Fruit fly (Drosophila melanogaster) whole organism, adult: Measurements from ENCODE around the gene CG18179.
A peak's percentile ranks its signal among the peaks of the same experiment; 100 is the strongest.

Source experiments
- CG11617 ChIP-seq: fragments of 200-800 bp; sonication (Bioruptor generic); optimal IDR thresholded peaks from 2 replicates; lab custom pipeline; 2017; ENCODE audit warnings: mild to moderate bottlenecking, missing biosample characterization, missing genetic modification reagents, missing genetic modification characterization
- CG12768 ChIP-seq: fragments of 200-800 bp; sonication (Bioruptor generic); optimal IDR thresholded peaks from 2 replicates; lab custom pipeline; 2017; ENCODE audit warnings: missing biosample characterization, missing genetic modification characterization, mild to moderate bottlenecking, moderate library complexity, missing genetic modification reagents
- CG14711 ChIP-seq: fragments of 200-800 bp; sonication (Bioruptor generic); optimal IDR thresholded peaks from 2 replicates; lab custom pipeline; 2018; ENCODE audit warnings: missing biosample characterization, mild to moderate bottlenecking, missing genetic modification characterization, moderate library complexity
- CG1620 ChIP-seq: fragments of 200-800 bp; sonication (Bioruptor generic); optimal IDR thresholded peaks from 2 replicates; lab custom pipeline; 2016; ENCODE audit warnings: missing biosample characterization, missing genetic modification characterization
- CG33017 ChIP-seq: fragments of 200-800 bp; sonication (Bioruptor generic); optimal IDR thresholded peaks from 2 replicates; lab custom pipeline; 2018; ENCODE audit warnings: missing biosample characterization, mild to moderate bottlenecking, missing genetic modification characterization, moderate library complexity
- CG5204 ChIP-seq: fragments of 200-800 bp; sonication (Bioruptor generic); optimal IDR thresholded peaks from 2 replicates; lab custom pipeline; 2016; ENCODE audit warnings: missing biosample characterization, missing genetic modification characterization
- CG7045 ChIP-seq: fragments of 200-800 bp; sonication (Bioruptor generic); optimal IDR thresholded peaks from 2 replicates; lab custom pipeline; 2017; ENCODE audit warnings: missing biosample characterization, mild to moderate bottlenecking, missing genetic modification characterization
- CG7101 ChIP-seq: fragments of 200-800 bp; sonication (Bioruptor generic); optimal IDR thresholded peaks from 2 replicates; lab custom pipeline; 2018; ENCODE audit warnings: missing biosample characterization, mild to moderate bottlenecking, missing genetic modification characterization, moderate library complexity
- Clk ChIP-seq: fragments of 200-800 bp; sonication (Bioruptor generic); optimal IDR thresholded peaks from 2 replicates; lab custom pipeline; 2017; ENCODE audit warnings: missing biosample characterization, missing genetic modification characterization
- Crg-1 ChIP-seq: fragments of 200-800 bp; sonication (Bioruptor generic); optimal IDR thresholded peaks from 2 replicates; lab custom pipeline; 2016; ENCODE audit warnings: missing biosample characterization, missing genetic modification characterization
- Hr96 ChIP-seq: fragments of 200-800 bp; sonication (Bioruptor generic); optimal IDR thresholded peaks from 2 replicates; lab custom pipeline; 2016; ENCODE audit warnings: missing biosample characterization, missing genetic modification characterization
- Mnt ChIP-seq: fragments of 200-800 bp; sonication (Bioruptor generic); optimal IDR thresholded peaks from 2 replicates; lab custom pipeline; 2016; ENCODE audit warnings: missing biosample characterization, mild to moderate bottlenecking, missing genetic modification characterization
- bab1 ChIP-seq: fragments of 200-800 bp; sonication (Bioruptor generic); optimal IDR thresholded peaks from 3 replicates; lab custom pipeline; 2019; ENCODE audit warnings: missing biosample characterization, mild to moderate bottlenecking, missing genetic modification characterization, moderate library complexity
- cic ChIP-seq: fragments of 200-800 bp; sonication (Bioruptor generic); optimal IDR thresholded peaks from 2 replicates; lab custom pipeline; 2017; ENCODE audit warnings: missing biosample characterization, mild to moderate bottlenecking, missing genetic modification characterization, moderate library complexity
- cnc ChIP-seq, 2 experiments: fragments of >200 bp; optimal IDR thresholded peaks; 2 replicates each; lab custom pipeline; 2017
- kay ChIP-seq: fragments of 200-800 bp; sonication (Bioruptor generic); peaks from one replicate; lab custom pipeline; 2016; ENCODE audit warnings: missing biosample characterization, missing genetic modification characterization, borderline replicate concordance
- ovo ChIP-seq: fragments of 200-800 bp; sonication (Bioruptor generic); optimal IDR thresholded peaks from 2 replicates; lab custom pipeline; 2016; ENCODE audit warnings: missing biosample characterization, missing genetic modification characterization
- pad ChIP-seq: fragments of 200-800 bp; sonication (Bioruptor generic); optimal IDR thresholded peaks from 3 replicates; lab custom pipeline; 2017; ENCODE audit warnings: missing biosample characterization, missing genetic modification characterization, mild to moderate bottlenecking, moderate library complexity, missing genetic modification reagents
- tj ChIP-seq: fragments of 200-800 bp; sonication (Bioruptor generic); optimal IDR thresholded peaks from 3 replicates; lab custom pipeline; 2017; ENCODE audit warnings: missing biosample characterization, mild to moderate bottlenecking, missing genetic modification characterization, moderate library complexity
- toe ChIP-seq: fragments of 200-800 bp; sonication (Bioruptor generic); optimal IDR thresholded peaks from 2 replicates; lab custom pipeline; 2016; ENCODE audit warnings: missing biosample characterization, missing genetic modification characterization

The CG18179 gene

DNA sequence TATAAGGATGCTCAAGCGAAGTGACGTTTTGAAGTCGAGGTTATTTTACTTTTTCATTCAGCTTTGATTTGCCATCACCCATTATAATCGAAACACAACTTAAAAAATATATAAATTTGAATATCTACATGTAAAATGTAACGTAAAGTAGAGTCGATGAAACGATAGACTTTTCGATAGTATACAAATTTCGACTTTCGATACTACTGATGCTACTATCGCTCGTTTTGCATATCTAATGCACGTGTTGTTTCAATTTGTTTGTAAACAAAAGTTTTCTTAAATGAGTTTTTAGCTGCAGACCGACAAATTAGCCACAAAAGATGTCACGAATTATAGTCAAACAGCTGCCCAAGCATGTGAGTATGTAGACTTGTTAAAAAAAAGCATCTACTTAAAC is 15.1 kb upstream of the CG18179 start, which contains the start of gene CG3335:
CG3335 (plus strand) TSS at position 224 of the 400 bp plus-strand sequence.
- TF ChIP-seq CG12768 (GFP tag; lab: Kevin White, UChicago) (no peak), Mnt (peak; percentile 95)

DNA sequence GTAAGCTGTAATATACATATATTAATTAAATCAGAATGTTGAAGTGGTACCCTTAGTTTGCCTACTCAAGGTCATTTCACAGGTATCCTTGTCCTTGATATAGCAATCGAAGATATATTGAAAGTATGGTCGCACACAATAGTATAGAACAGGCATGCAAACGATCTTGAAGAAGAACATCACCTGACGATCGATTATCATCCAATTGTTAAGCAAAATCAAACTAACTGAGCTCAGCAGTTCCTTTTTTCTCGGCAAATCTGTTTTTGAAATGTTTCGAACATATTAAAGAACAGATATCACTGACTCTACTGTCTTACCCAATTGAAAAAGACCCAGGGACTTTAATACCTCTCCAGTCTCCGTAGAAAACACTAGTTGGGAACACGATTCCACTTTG is 10.7 kb upstream of the CG18179 start, which contains the start of gene Cyp40:
Cyp40 (plus strand) TSS at position 301 of the 400 bp plus-strand sequence.
- TF ChIP-seq Crg-1 (GFP tag; lab: Kevin White, UChicago): no peak
- no peak for TF ChIP-seq kay (GFP tag; lab: Kevin White, UChicago)
- no peak for TF ChIP-seq tj (GFP tag; lab: Kevin White, UChicago)
- no peak for TF ChIP-seq pad (GFP tag; lab: Kevin White, UChicago)
- no peak for TF ChIP-seq ovo (GFP tag; lab: Kevin White, UChicago)
- TF ChIP-seq bab1 (GFP tag; lab: Kevin White, UChicago): no peak
- no peak for TF ChIP-seq Hr96 (GFP tag; lab: Kevin White, UChicago)
- no peak for TF ChIP-seq CG14711 (tag; lab: Kevin White, UChicago)
- TF ChIP-seq cnc (optimal IDR thresholded peaks at IDR 0.05; lab: Kevin White, UChicago): no peak
- no peak for TF ChIP-seq CG11617 (GFP tag; lab: Kevin White, UChicago)
- no peak for TF ChIP-seq CG7045 (GFP tag; lab: Kevin White, UChicago)
- no peak for TF ChIP-seq Clk (GFP tag; lab: Kevin White, UChicago)
- no peak for TF ChIP-seq CG33017 (tag; lab: Kevin White, UChicago)
- no peak for TF ChIP-seq Mnt
- no peak for TF ChIP-seq CG5204 (GFP tag; lab: Kevin White, UChicago)

DNA sequence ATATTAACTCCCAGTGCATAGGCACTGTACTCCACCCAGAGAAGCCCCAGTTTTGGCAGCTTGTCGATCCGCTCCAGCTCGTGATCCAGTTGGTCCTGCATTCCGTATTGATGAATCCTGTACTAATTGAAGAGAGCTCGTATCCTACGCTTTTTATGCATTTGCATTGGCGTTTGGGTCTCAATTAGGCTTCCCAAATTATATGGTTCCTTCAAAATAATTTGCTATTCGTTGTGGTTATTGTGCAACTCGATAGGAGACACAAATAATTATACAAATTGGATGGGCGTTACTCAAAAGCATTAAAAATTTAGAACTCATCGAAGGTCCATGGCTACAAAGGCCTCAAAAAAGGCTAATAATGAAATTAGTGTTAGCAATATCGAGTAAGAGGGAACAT is 10.0 kb upstream of the CG18179 start, which contains the start of gene Or67b:
Or67b (minus strand) TSS at position 101 of the 400 bp plus-strand sequence.
- TF ChIP-seq Crg-1 (GFP tag; lab: Kevin White, UChicago) (no peak), Hr96 (GFP tag; lab: Kevin White, UChicago) (no peak), CG33017 (tag; lab: Kevin White, UChicago) (no peak), tj (GFP tag; lab: Kevin White, UChicago) (no peak), CG12768 (GFP tag; lab: Kevin White, UChicago) (no peak), CG11617 (GFP tag; lab: Kevin White, UChicago) (no peak), Clk (GFP tag; lab: Kevin White, UChicago) (no peak), CG5204 (GFP tag; lab: Kevin White, UChicago) (no peak), CG14711 (tag; lab: Kevin White, UChicago) (no peak), kay (GFP tag; lab: Kevin White, UChicago) (no peak), bab1 (GFP tag; lab: Kevin White, UChicago) (no peak), toe (GFP tag; lab: Kevin White, UChicago) (no peak), cic (GFP tag; lab: Kevin White, UChicago) (no peak), cnc (optimal IDR thresholded peaks at IDR 0.05; lab: Kevin White, UChicago) (no peak), CG1620 (no peak), CG7101 (tag; lab: Kevin White, UChicago) (no peak), pad (GFP tag; lab: Kevin White, UChicago) (no peak), Mnt (no peak), CG7045 (GFP tag; lab: Kevin White, UChicago) (no peak)

DNA sequence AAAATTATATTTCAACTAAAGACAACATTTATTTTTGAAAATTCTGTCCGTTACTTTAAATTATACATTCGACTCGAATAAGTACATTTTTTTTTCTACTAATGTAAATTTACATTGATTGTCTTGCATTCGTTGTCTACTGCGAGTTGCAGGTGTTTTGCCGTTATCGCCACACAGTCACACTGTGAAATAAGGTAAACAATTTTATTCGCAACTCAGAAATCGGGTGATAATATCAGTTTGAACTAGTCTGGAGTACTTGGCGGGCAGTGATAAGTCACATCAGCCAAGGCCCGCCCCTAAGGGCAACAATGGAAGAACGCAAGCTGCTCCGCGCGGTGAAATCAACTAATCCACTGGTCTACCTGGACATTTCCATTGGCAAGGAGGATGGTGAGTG is 9.2 kb upstream of the CG18179 start:
- TF ChIP-seq CG12768 (GFP tag; lab: Kevin White, UChicago) (no peak), pad (GFP tag; lab: Kevin White, UChicago) (no peak), bab1 (GFP tag; lab: Kevin White, UChicago) (peak; percentile 42)

DNA sequence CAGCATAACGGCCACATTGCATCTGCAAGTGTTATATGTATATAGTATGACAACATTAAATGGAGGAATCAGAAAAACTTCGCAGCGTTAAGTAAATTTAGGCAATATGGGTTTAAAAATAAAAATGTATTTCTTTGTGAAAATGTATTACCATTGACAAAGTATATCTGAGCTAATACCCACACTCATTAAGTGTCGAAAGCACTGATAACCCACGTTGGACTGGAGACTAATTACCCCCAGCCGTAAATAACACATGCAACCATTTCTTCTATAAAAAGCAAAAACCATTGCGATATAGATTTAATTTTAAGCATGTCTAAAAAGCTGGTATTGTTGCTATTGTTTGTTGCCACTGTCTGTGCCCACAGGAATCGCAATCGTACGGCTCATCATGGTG is 1.3 kb upstream of the CG18179 start, which contains the start of gene CG8329:
CG8329 (plus strand) TSS at position 301 of the 400 bp plus-strand sequence.
- TF ChIP-seq CG1620 (no peak), CG7045 (GFP tag; lab: Kevin White, UChicago) (no peak), Mnt (no peak), cic (GFP tag; lab: Kevin White, UChicago) (no peak), CG7101 (tag; lab: Kevin White, UChicago) (no peak), CG33017 (tag; lab: Kevin White, UChicago) (no peak), pad (GFP tag; lab: Kevin White, UChicago) (no peak), cnc (optimal IDR thresholded peaks at IDR 0.05; lab: Kevin White, UChicago) (no peak), Hr96 (GFP tag; lab: Kevin White, UChicago) (no peak), CG11617 (GFP tag; lab: Kevin White, UChicago) (no peak), bab1 (GFP tag; lab: Kevin White, UChicago) (no peak), kay (GFP tag; lab: Kevin White, UChicago) (no peak), tj (GFP tag; lab: Kevin White, UChicago) (no peak), Clk (GFP tag; lab: Kevin White, UChicago) (no peak), CG5204 (GFP tag; lab: Kevin White, UChicago) (no peak), CG14711 (tag; lab: Kevin White, UChicago) (no peak)

DNA sequence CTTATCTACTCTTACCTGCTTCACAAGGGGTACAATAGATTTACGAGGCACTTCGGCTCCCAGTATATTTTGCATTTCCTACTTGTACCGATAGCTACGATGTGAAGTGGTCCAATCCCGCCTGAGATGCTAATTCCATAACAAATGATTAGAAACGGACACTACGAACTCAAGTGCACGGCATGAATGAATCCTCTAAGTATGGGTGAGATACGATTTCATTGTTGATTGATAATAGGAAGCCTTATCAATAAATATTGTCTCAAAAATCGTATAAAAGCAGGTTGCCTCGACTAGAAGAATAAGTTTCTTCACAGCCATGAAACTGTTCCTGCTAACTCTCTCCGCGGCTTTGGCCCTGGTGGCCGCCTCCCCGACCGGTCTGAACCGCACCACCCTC is 1.6 kb downstream of the CG18179 start, which contains the start of gene CG18180:
CG18180 (plus strand) TSS at position 301 of the 400 bp plus-strand sequence.
- no peak for TF ChIP-seq CG7045 (GFP tag; lab: Kevin White, UChicago)
- TF ChIP-seq CG12768 (GFP tag; lab: Kevin White, UChicago): no peak
- TF ChIP-seq tj (GFP tag; lab: Kevin White, UChicago): no peak
- peak; percentile 87 for TF ChIP-seq cic (GFP tag; lab: Kevin White, UChicago)
- TF ChIP-seq kay (GFP tag; lab: Kevin White, UChicago): no peak
- TF ChIP-seq CG5204 (GFP tag; lab: Kevin White, UChicago): no peak
- no peak for TF ChIP-seq CG11617 (GFP tag; lab: Kevin White, UChicago)
- no peak for TF ChIP-seq CG7101 (tag; lab: Kevin White, UChicago)
